Fruit fly (Drosophila melanogaster): ENCODE measurements around the gene CG4957.

The CG4957 gene

dm6 chr2L:10261774-10262173, 6.9 kb upstream of the CG4957 start:
- TF ChIP-seq Sin3A (optimal IDR thresholded peaks at IDR 0.05) (no peak), psq (optimal IDR thresholded peaks at IDR 0.05) (no peak), insv (optimal IDR thresholded peaks at IDR 0.05) (no peak), ttk (optimal IDR thresholded peaks at IDR 0.05) (no peak), Myc (optimal IDR thresholded peaks at IDR 0.05) (no peak), h (optimal IDR thresholded peaks at IDR 0.05) (no peak)

dm6 chr2L:10263343-10263744, 5.3 kb upstream of the CG4957 start, which contains the start of gene Rsf1:
TSS of gene Rsf1 (minus strand) at chr2L:10263554.
- TF ChIP-seq h (optimal IDR thresholded peaks at IDR 0.05) (no peak), psq (optimal IDR thresholded peaks at IDR 0.05) (no peak), Myc (optimal IDR thresholded peaks at IDR 0.05) (no peak), Sin3A (optimal IDR thresholded peaks at IDR 0.05) (no peak), insv (optimal IDR thresholded peaks at IDR 0.05) (no peak), ttk (optimal IDR thresholded peaks at IDR 0.05) (no peak)

dm6 chr2L:10263830-10264634, 4.6 kb upstream of the CG4957 start, which contains the start of gene REPTOR-BP:
TSS of gene REPTOR-BP (plus strand) at chr2L:10264125.
- TF ChIP-seq Myc (optimal IDR thresholded peaks at IDR 0.05) (no peak), insv (optimal IDR thresholded peaks at IDR 0.05) (no peak), psq (optimal IDR thresholded peaks at IDR 0.05) (no peak), h (optimal IDR thresholded peaks at IDR 0.05) (no peak)

- TF ChIP-seq h (optimal IDR thresholded peaks at IDR 0.05) (no peak), insv (optimal IDR thresholded peaks at IDR 0.05) (no peak), Sin3A (optimal IDR thresholded peaks at IDR 0.05) (no peak), psq (optimal IDR thresholded peaks at IDR 0.05) (no peak), Myc (optimal IDR thresholded peaks at IDR 0.05) (no peak), ttk (optimal IDR thresholded peaks at IDR 0.05) (no peak)
Measured at dm6 chr2L:10265129-10265528, 3.5 kb upstream of the CG4957 start, which contains the start of gene Mob3. TSS of gene Mob3 (plus strand) at chr2L:10265336.

dm6 chr2L:10266511-10266910, 2.2 kb upstream of the CG4957 start, which contains the start of gene CG4953:
TSS of gene CG4953 (plus strand) at chr2L:10266703.
- TF ChIP-seq Sin3A (optimal IDR thresholded peaks at IDR 0.05) (no peak), psq (optimal IDR thresholded peaks at IDR 0.05) (no peak), ttk (optimal IDR thresholded peaks at IDR 0.05) (no peak), Myc (optimal IDR thresholded peaks at IDR 0.05) (no peak), insv (optimal IDR thresholded peaks at IDR 0.05) (no peak), h (optimal IDR thresholded peaks at IDR 0.05) (no peak)

- TF ChIP-seq insv (optimal IDR thresholded peaks at IDR 0.05) (no peak), Myc (optimal IDR thresholded peaks at IDR 0.05) (no peak), Sin3A (optimal IDR thresholded peaks at IDR 0.05) (no peak), psq (optimal IDR thresholded peaks at IDR 0.05) (no peak), ttk (optimal IDR thresholded peaks at IDR 0.05) (no peak)
Measured at dm6 chr2L:10269854-10270253, 1.2 kb downstream of the CG4957 start, which contains the start of gene Mulk. TSS of gene Mulk (plus strand) at chr2L:10270051.

- TF ChIP-seq h (optimal IDR thresholded peaks at IDR 0.05) (no peak), Sin3A (optimal IDR thresholded peaks at IDR 0.05) (no peak), ttk (optimal IDR thresholded peaks at IDR 0.05) (no peak), Myc (optimal IDR thresholded peaks at IDR 0.05) (no peak), insv (optimal IDR thresholded peaks at IDR 0.05) (no peak), psq (optimal IDR thresholded peaks at IDR 0.05) (no peak)
Measured at dm6 chr2L:10272224-10272623, 3.6 kb downstream of the CG4957 start, which contains the start of gene trk. TSS of gene trk (minus strand) at chr2L:10272324.

- TF ChIP-seq h (optimal IDR thresholded peaks at IDR 0.05) (no peak), ttk (optimal IDR thresholded peaks at IDR 0.05) (no peak), Sin3A (optimal IDR thresholded peaks at IDR 0.05) (no peak), insv (optimal IDR thresholded peaks at IDR 0.05) (no peak), psq (optimal IDR thresholded peaks at IDR 0.05) (no peak), Myc (optimal IDR thresholded peaks at IDR 0.05) (no peak)
Measured at dm6 chr2L:10276436-10276835, 7.8 kb downstream of the CG4957 start.

dm6 chr2L:10276846-10277245, 8.2 kb downstream of the CG4957 start:
- TF ChIP-seq Myc (optimal IDR thresholded peaks at IDR 0.05): no peak
- TF ChIP-seq Sin3A (optimal IDR thresholded peaks at IDR 0.05): no peak
- no peak for TF ChIP-seq psq (optimal IDR thresholded peaks at IDR 0.05)
- no peak for TF ChIP-seq insv (optimal IDR thresholded peaks at IDR 0.05)
- no peak for TF ChIP-seq h (optimal IDR thresholded peaks at IDR 0.05)

- no peak for TF ChIP-seq ttk (optimal IDR thresholded peaks at IDR 0.05)
- no peak for TF ChIP-seq Sin3A (optimal IDR thresholded peaks at IDR 0.05)
- TF ChIP-seq Myc (optimal IDR thresholded peaks at IDR 0.05): no peak
- TF ChIP-seq psq (optimal IDR thresholded peaks at IDR 0.05): no peak
- TF ChIP-seq h (optimal IDR thresholded peaks at IDR 0.05): no peak
- TF ChIP-seq insv (optimal IDR thresholded peaks at IDR 0.05): no peak
Measured at dm6 chr2L:10277362-10277761, 8.7 kb downstream of the CG4957 start.

- TF ChIP-seq Sin3A (optimal IDR thresholded peaks at IDR 0.05): no peak
- no peak for TF ChIP-seq insv (optimal IDR thresholded peaks at IDR 0.05)
- no peak for TF ChIP-seq ttk (optimal IDR thresholded peaks at IDR 0.05)
- TF ChIP-seq h (optimal IDR thresholded peaks at IDR 0.05): no peak
- TF ChIP-seq psq (optimal IDR thresholded peaks at IDR 0.05): no peak
- TF ChIP-seq Myc (optimal IDR thresholded peaks at IDR 0.05): no peak
Measured at dm6 chr2L:10278658-10279057, 10.0 kb downstream of the CG4957 start, which contains the start of gene Utx. TSS of gene Utx (minus strand) at chr2L:10278811.

dm6 chr2L:10280772-10281171, 12.1 kb downstream of the CG4957 start, which contains the start of gene CG34043:
TSS of gene CG34043 (minus strand) at chr2L:10280872.
- no peak for TF ChIP-seq Sin3A (optimal IDR thresholded peaks at IDR 0.05)
- no peak for TF ChIP-seq Myc (optimal IDR thresholded peaks at IDR 0.05)
- no peak for TF ChIP-seq h (optimal IDR thresholded peaks at IDR 0.05)
- TF ChIP-seq psq (optimal IDR thresholded peaks at IDR 0.05): no peak
- TF ChIP-seq insv (optimal IDR thresholded peaks at IDR 0.05): no peak
- no peak for TF ChIP-seq ttk (optimal IDR thresholded peaks at IDR 0.05)

Measured in Kc167 (cell line).